Fruit fly (Drosophila melanogaster): ENCODE data around the gene ACXD.

Gene ACXD

dm6 chr3L:2265692-2266444, 28.5 kb downstream of the ACXD start, which contains the start of the genes ecd and CG13806 (continued):
- TF ChIP-seq wek (GFP tag; optimal IDR thresholded peaks at IDR 0.05): no peak
- no peak for TF ChIP-seq B-H2 (GFP tag; optimal IDR thresholded peaks at IDR 0.05)
- TF ChIP-seq Elba2 (GFP tag; optimal IDR thresholded peaks at IDR 0.05): no peak
- 0 out of 3 replicates have a peak, but pooled peaks have one; percentile 39 for TF ChIP-seq CG6175 (GFP tag; IDR thresholded peaks at IDR 0.05)
- peak; percentile 47; the same call in 1 of the 3 replicates for TF ChIP-seq ci (GFP tag; IDR thresholded peaks at IDR 0.05)
- no peak for TF ChIP-seq sim (GFP tag; IDR thresholded peaks at IDR 0.05)
- TF ChIP-seq vvl (GFP tag; IDR thresholded peaks at IDR 0.05): peak; percentile 62
- peak; percentile 24 for TF ChIP-seq disco-r (GFP tag; optimal IDR thresholded peaks at IDR 0.05)
- no peak for TF ChIP-seq jigr1 (GFP tag; IDR thresholded peaks at IDR 0.05)
- TF ChIP-seq tin (GFP tag; optimal IDR thresholded peaks at IDR 0.05): peak; percentile 22
- no peak for TF ChIP-seq bowl (GFP tag; IDR thresholded peaks at IDR 0.05)
- TF ChIP-seq bab2 (GFP tag; optimal IDR thresholded peaks at IDR 0.05): peak; percentile 10
- TF ChIP-seq CG6689 (GFP tag; IDR thresholded peaks at IDR 0.05): no peak
- no peak for TF ChIP-seq shn (GFP tag; optimal IDR thresholded peaks at IDR 0.05)
- no peak for TF ChIP-seq CG15479 (GFP tag; optimal IDR thresholded peaks at IDR 0.05)
- TF ChIP-seq CG31388 (GFP tag; optimal IDR thresholded peaks at IDR 0.05): no peak
- TF ChIP-seq CG1792 (GFP tag; optimal IDR thresholded peaks at IDR 0.05): no peak
- TF ChIP-seq Bteb2 (GFP tag; optimal IDR thresholded peaks at IDR 0.05): no peak
- TF ChIP-seq dati (GFP tag; IDR thresholded peaks at IDR 0.05): no peak
- peak; percentile 35; the same call in 1 of the 3 replicates for TF ChIP-seq dysf (GFP tag; IDR thresholded peaks at IDR 0.05)
- peak; percentile 69 for TF ChIP-seq CoRest (tag; optimal IDR thresholded peaks at IDR 0.05)
- TF ChIP-seq tna (GFP tag; IDR thresholded peaks at IDR 0.05; ENCODE audit: partially characterized antibody): peak; percentile 90
- TF ChIP-seq hb (GFP tag; IDR thresholded peaks at IDR 0.05; ENCODE audit: partially characterized antibody): peak; percentile 89
- no peak for TF ChIP-seq Dip3 (GFP tag; optimal IDR thresholded peaks at IDR 0.05)
- no peak for TF ChIP-seq Asciz (GFP tag; optimal IDR thresholded peaks at IDR 0.05)
- TF ChIP-seq al (GFP tag; IDR thresholded peaks at IDR 0.05): peak; percentile 29; the same call in 1 of the 2 replicates
- TF ChIP-seq Blimp-1 (GFP tag; optimal IDR thresholded peaks at IDR 0.05): no peak
- TF ChIP-seq Optix (GFP tag; IDR thresholded peaks at IDR 0.05): no peak
- TF ChIP-seq CG10366 (GFP tag; IDR thresholded peaks at IDR 0.05): peak; percentile 35; the same call in 1 of the 2 replicates
- TF ChIP-seq CG12236 (GFP tag; optimal IDR thresholded peaks at IDR 0.05): no peak
- peak; percentile 83 for TF ChIP-seq CG33213 (GFP tag; optimal IDR thresholded peaks at IDR 0.05)
- TF ChIP-seq HmgZ (tag; optimal IDR thresholded peaks at IDR 0.05): peak; percentile 55
- no peak for TF ChIP-seq CG2678 (tag; optimal IDR thresholded peaks at IDR 0.05)
- TF ChIP-seq H15 (GFP tag; IDR thresholded peaks at IDR 0.05): no peak
- no peak for TF ChIP-seq Dfd (GFP tag; optimal IDR thresholded peaks at IDR 0.05)
- TF ChIP-seq kah (GFP tag; optimal IDR thresholded peaks at IDR 0.05): no peak
- no peak; the same call in 1 of the 2 replicates for TF ChIP-seq Taf1 (GFP tag; IDR thresholded peaks at IDR 0.05)
- TF ChIP-seq row (GFP tag; IDR thresholded peaks at IDR 0.05): peak; percentile 95
- TF ChIP-seq HLH4C (GFP tag; IDR thresholded peaks at IDR 0.05; ENCODE audit: partially characterized antibody): peak; percentile 85
- no peak for TF ChIP-seq nom (GFP tag; optimal IDR thresholded peaks at IDR 0.05)
- TF ChIP-seq caup (GFP tag; optimal IDR thresholded peaks at IDR 0.05; ENCODE audit: severe bottlenecking): peak; percentile 31
- TF ChIP-seq wdn (GFP tag; IDR thresholded peaks at IDR 0.05): peak; percentile 44; the same call in 1 of the 2 replicates
- peak; percentile 74 for TF ChIP-seq stwl (tag; optimal IDR thresholded peaks at IDR 0.05)
- TF ChIP-seq CG10274 (GFP tag; optimal IDR thresholded peaks at IDR 0.05): no peak
- no peak for TF ChIP-seq CG8924 (tag; optimal IDR thresholded peaks at IDR 0.05)
- TF ChIP-seq Bdp1 (GFP tag; optimal IDR thresholded peaks at IDR 0.05): no peak
- peak; percentile 93 for TF ChIP-seq Doc3 (GFP tag; IDR thresholded peaks at IDR 0.05; ENCODE audit: partially characterized antibody)
- TF ChIP-seq CG7839 (tag; optimal IDR thresholded peaks at IDR 0.05): peak; percentile 40
- TF ChIP-seq chinmo (GFP tag; IDR thresholded peaks at IDR 0.05; ENCODE audit: partially characterized antibody): peak; percentile 93
